Worm (Caenorhabditis elegans): Measurements from ENCODE around the gene gst-7.
A peak's percentile ranks its signal among the peaks of the same experiment; 100 is the strongest.
"Not testable (repeated sequence)": the region's sequence is repeated elsewhere in the genome, so short reads cannot be mapped to it uniquely, and the experiment has no call there.

gst-7 gene

ce11 chrII:4914214-4914613 lies 32.4 kb downstream of the gst-7 start, which contains the start of gene R05F9.11:
Gene R05F9.11, minus strand, starts transcription at chrII:4914218.
- no peak for TF ChIP-seq ztf-11 (tag; optimal IDR thresholded peaks at IDR 0.05)
- peak; percentile 13 for TF ChIP-seq elt-2 (tag; optimal IDR thresholded peaks at IDR 0.05)

DNA sequence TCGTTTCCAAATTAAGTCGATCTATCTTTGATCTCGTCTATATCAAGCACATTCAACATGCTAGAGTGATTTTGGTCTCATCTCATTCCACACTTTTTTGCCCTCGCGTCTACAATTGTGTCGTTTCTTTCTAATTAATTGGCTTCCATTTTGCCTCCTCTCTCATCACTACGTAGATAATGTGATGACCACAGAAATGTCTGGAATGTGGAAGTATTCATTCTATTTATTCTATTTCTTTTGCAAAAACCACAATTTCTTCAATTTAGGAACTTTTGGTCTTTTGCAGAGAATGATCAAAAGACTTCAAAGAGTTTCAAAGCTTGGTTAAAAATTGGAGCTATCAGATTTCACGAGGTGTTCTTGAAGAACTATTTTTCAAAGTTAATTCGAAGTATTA lies 33.7 kb downstream of the gst-7 start:
- TF ChIP-seq nhr-67 (tag; optimal IDR thresholded peaks at IDR 0.05) (no peak), snpc-4 (tag; optimal IDR thresholded peaks at IDR 0.05) (no peak), sea-2 (GFP tag; optimal IDR thresholded peaks at IDR 0.05) (no peak), mdl-1 (tag; optimal IDR thresholded peaks at IDR 0.05) (no peak), ZK546.5 (tag; optimal IDR thresholded peaks at IDR 0.05) (no peak), nhr-11 (tag; optimal IDR thresholded peaks at IDR 0.05) (no peak), nhr-237 (tag; optimal IDR thresholded peaks at IDR 0.05) (no peak), ceh-82 (tag; optimal IDR thresholded peaks at IDR 0.05) (no peak), egl-5 (tag; optimal IDR thresholded peaks at IDR 0.05) (no peak), jun-1 (tag; optimal IDR thresholded peaks at IDR 0.05) (no peak), unc-62 (GFP tag; optimal IDR thresholded peaks at IDR 0.05) (no peak), elt-2 (tag; optimal IDR thresholded peaks at IDR 0.05) (no peak), lsy-12 (tag; optimal IDR thresholded peaks at IDR 0.05) (no peak)

ce11 chrII:4916462-4916861 lies 34.6 kb downstream of the gst-7 start, which contains the start of gene msp-31:
Gene msp-31, minus strand, starts transcription at chrII:4916562.
- TF ChIP-seq nhr-23, ceh-9, lin-15B (tag; optimal IDR thresholded peaks at IDR 0.05): not testable (repeated sequence)

DNA sequence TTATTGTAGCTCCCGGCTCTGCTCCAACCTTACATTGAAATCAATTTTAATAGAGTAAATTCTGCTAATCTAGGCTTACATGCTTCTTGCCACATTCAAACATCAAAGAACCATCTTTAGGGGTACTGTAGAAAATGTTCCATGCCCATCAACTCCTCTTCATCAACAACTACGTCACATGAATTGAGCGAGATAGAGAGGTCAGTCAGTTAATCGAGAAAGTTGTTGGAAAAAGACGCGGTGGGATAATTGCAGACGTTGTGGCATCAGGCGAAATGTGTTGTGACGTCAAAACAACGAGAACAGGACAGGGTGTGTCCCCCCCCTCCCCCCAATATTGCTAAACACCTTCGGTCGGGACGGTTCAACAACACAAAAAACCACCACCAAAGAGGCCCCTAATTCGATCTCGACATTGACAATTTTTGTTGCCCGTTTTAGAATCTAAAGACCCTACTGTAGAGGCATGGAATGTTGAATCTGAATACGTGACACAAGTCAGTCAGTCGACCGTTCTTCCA lies 36.7 kb downstream of the gst-7 start:
- TF ChIP-seq nhr-25 (tag; optimal IDR thresholded peaks at IDR 0.05) (peak; percentile 32), ama-1 (optimal IDR thresholded peaks at IDR 0.05) (no peak), pha-4 (tag; optimal IDR thresholded peaks at IDR 0.05) (no peak)

DNA sequence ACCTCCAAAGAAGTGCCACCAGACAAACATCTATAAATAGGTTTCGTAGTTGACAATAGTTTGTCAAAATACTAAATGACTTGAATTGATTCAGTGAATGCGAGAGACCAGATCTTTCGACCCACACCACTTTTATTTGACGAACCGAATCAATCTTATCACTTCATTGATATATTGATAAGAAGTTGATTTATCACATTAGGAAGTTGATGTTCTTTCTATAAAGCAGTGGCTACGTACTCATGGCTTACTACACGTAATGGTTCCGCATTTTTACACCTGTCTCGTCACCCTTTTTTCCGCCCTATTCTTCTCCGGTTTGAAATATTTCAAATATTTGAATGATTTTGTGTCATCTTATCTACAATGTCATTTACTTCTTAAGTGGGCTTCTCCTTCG lies 38.7 kb downstream of the gst-7 start:
- no peak for TF ChIP-seq unc-39 (tag; optimal IDR thresholded peaks at IDR 0.05)
- no peak for TF ChIP-seq ZK546.5 (tag; optimal IDR thresholded peaks at IDR 0.05)
- peak; percentile 80 for TF ChIP-seq elt-2 (tag; optimal IDR thresholded peaks at IDR 0.05)
- peak; percentile 11 for TF ChIP-seq nhr-25 (tag; optimal IDR thresholded peaks at IDR 0.05)
- TF ChIP-seq nhr-28 (tag; optimal IDR thresholded peaks at IDR 0.05) = no peak
- no peak for TF ChIP-seq lsy-12 (tag; optimal IDR thresholded peaks at IDR 0.05)
- TF ChIP-seq nhr-76 (tag; optimal IDR thresholded peaks at IDR 0.05) = no peak
- TF ChIP-seq nhr-77 (tag; optimal IDR thresholded peaks at IDR 0.05) = no peak
- no peak for TF ChIP-seq nhr-11 (tag; optimal IDR thresholded peaks at IDR 0.05)
- TF ChIP-seq lin-15B (tag; optimal IDR thresholded peaks at IDR 0.05) = no peak
- TF ChIP-seq pqm-1 (tag; optimal IDR thresholded peaks at IDR 0.05) = peak; percentile 32
- TF ChIP-seq daf-12 (tag; optimal IDR thresholded peaks at IDR 0.05) = no peak
- TF ChIP-seq elt-1 (tag; optimal IDR thresholded peaks at IDR 0.05) = no peak
- no peak for TF ChIP-seq ceh-16 (tag; optimal IDR thresholded peaks at IDR 0.05)
- no peak for TF ChIP-seq eor-1 (tag; optimal IDR thresholded peaks at IDR 0.05)
- no peak for TF ChIP-seq nhr-12 (tag; optimal IDR thresholded peaks at IDR 0.05)
- TF ChIP-seq nhr-67 (tag; optimal IDR thresholded peaks at IDR 0.05) = no peak

ce11 chrII:4924729-4925128 lies 42.9 kb downstream of the gst-7 start:
- TF ChIP-seq zag-1 (tag; optimal IDR thresholded peaks at IDR 0.05) = no peak
- no peak for TF ChIP-seq fos-1 (tag; optimal IDR thresholded peaks at IDR 0.05)
- no peak for TF ChIP-seq mdl-1 (tag; optimal IDR thresholded peaks at IDR 0.05)

- no peak for TF ChIP-seq ceh-16 (tag; optimal IDR thresholded peaks at IDR 0.05)
- peak; percentile 96 for TF ChIP-seq pqm-1 (tag; optimal IDR thresholded peaks at IDR 0.05)
- TF ChIP-seq nhr-11 (tag; optimal IDR thresholded peaks at IDR 0.05) = no peak
- TF ChIP-seq eor-1 (tag; optimal IDR thresholded peaks at IDR 0.05) = no peak
- peak; percentile 76 for TF ChIP-seq jun-1 (tag; optimal IDR thresholded peaks at IDR 0.05)
- TF ChIP-seq pha-4 (tag; optimal IDR thresholded peaks at IDR 0.05) = peak; percentile 74
- TF ChIP-seq nfya-1 (tag; optimal IDR thresholded peaks at IDR 0.05; ENCODE audit: insufficient read depth) = no peak
- no peak for TF ChIP-seq fos-1 (tag; optimal IDR thresholded peaks at IDR 0.05)
- TF ChIP-seq elt-2 (tag; optimal IDR thresholded peaks at IDR 0.05) = peak; percentile 100
- TF ChIP-seq ceh-9 (tag; optimal IDR thresholded peaks at IDR 0.05) = no peak
- no peak for TF ChIP-seq ceh-28 (tag; optimal IDR thresholded peaks at IDR 0.05)
- TF ChIP-seq ZK546.5 (tag; optimal IDR thresholded peaks at IDR 0.05) = no peak
Observed at ce11 chrII:4925198-4925764, 43.4 kb downstream of the gst-7 start, which contains the start of gene aagr-2. Gene aagr-2, minus strand, starts transcription at chrII:4925248.
